Fruit fly (Drosophila melanogaster) whole organism, embryonic: ENCODE measurements around the gene CG32816.

Experiments used
- CG10267 ChIP-seq: fragments of 200-800 bp; sonication (Bioruptor generic); optimal IDR thresholded peaks from 2 replicates; lab custom pipeline; 2018; ENCODE audit warnings: missing biosample characterization, mild to moderate bottlenecking, missing genetic modification characterization, moderate library complexity
- CG10431 ChIP-seq: fragments of 200-800 bp; sonication (Bioruptor generic); optimal IDR thresholded peaks from 3 replicates; lab custom pipeline; 2018; ENCODE audit warnings: missing biosample characterization, mild to moderate bottlenecking, missing genetic modification characterization
- CG10565 ChIP-seq: fragments of 200-800 bp; sonication (Bioruptor generic); optimal IDR thresholded peaks from 3 replicates; lab custom pipeline; 2016; ENCODE audit warnings: missing biosample characterization, mild to moderate bottlenecking, missing genetic modification characterization
- CG10959 ChIP-seq: fragments of 200-800 bp; sonication (Bioruptor generic); IDR thresholded peaks from 2 replicates; pipeline ENCODE4 v1.3.6; 2022; ENCODE audit warnings: missing biosample characterization, missing genetic modification characterization
- CG10979 ChIP-seq: fragments of 200-800 bp; sonication (Bioruptor generic); optimal IDR thresholded peaks from 2 replicates; lab custom pipeline; 2018; ENCODE audit warnings: missing biosample characterization, mild to moderate bottlenecking, missing genetic modification characterization, moderate library complexity
- CG14441 ChIP-seq: fragments of 200-800 bp; sonication (Bioruptor generic); IDR thresholded peaks from 2 replicates; pipeline ENCODE4 v1.3.6; 2022; ENCODE audit warnings: missing biosample characterization, missing genetic modification characterization
- CG15269 ChIP-seq: fragments of 200-800 bp; sonication (Bioruptor generic); optimal IDR thresholded peaks from 2 replicates; lab custom pipeline; 2018; ENCODE audit warnings: missing biosample characterization, mild to moderate bottlenecking, missing genetic modification characterization, moderate library complexity
- CG16779 ChIP-seq: fragments of 200-800 bp; sonication (Bioruptor generic); IDR thresholded peaks from 2 replicates; pipeline ENCODE4 v1.3.6; 2022; ENCODE audit warnings: missing biosample characterization, missing genetic modification characterization
- CG17385 ChIP-seq: fragments of 200-800 bp; sonication (Bioruptor generic); optimal IDR thresholded peaks from 3 replicates; lab custom pipeline; 2018; ENCODE audit warnings: missing biosample characterization, mild to moderate bottlenecking, missing genetic modification characterization
- CG1792 ChIP-seq: fragments of 200-800 bp; sonication (Bioruptor generic); optimal IDR thresholded peaks from 2 replicates; lab custom pipeline; 2016; ENCODE audit warnings: missing biosample characterization, missing genetic modification characterization
- CG2199 ChIP-seq: fragments of 200-800 bp; sonication (Bioruptor generic); IDR thresholded peaks from 3 replicates; pipeline ENCODE4 v1.3.6; 2022; ENCODE audit warnings: missing biosample characterization, missing genetic modification characterization
- CG31388 ChIP-seq: fragments of 200-800 bp; sonication (Bioruptor generic); optimal IDR thresholded peaks from 2 replicates; lab custom pipeline; 2016; ENCODE audit warnings: missing biosample characterization, missing genetic modification characterization
- CG32532 ChIP-seq: fragments of 200-800 bp; sonication (Bioruptor generic); IDR thresholded peaks from 2 replicates; pipeline ENCODE4 v1.3.6; 2022; ENCODE audit warnings: missing biosample characterization, missing genetic modification characterization
- CG3281 ChIP-seq: fragments of 200-800 bp; sonication (Bioruptor generic); optimal IDR thresholded peaks from 3 replicates; lab custom pipeline; 2017; ENCODE audit warnings: missing biosample characterization, mild to moderate bottlenecking, missing genetic modification characterization
- CG34422 ChIP-seq: fragments of 200-800 bp; sonication (Bioruptor generic); IDR thresholded peaks from 3 replicates; pipeline ENCODE4 v1.3.6; 2022; ENCODE audit warnings: missing biosample characterization, missing genetic modification characterization
- CG4404 ChIP-seq: fragments of 200-800 bp; sonication (Bioruptor generic); IDR thresholded peaks from 2 replicates; pipeline ENCODE4 v1.3.6; 2022; ENCODE audit warnings: missing biosample characterization, missing genetic modification characterization
- CG6689 ChIP-seq: fragments of 200-800 bp; sonication (Bioruptor generic); IDR thresholded peaks from 2 replicates; pipeline ENCODE4 v1.3.6; 2022; ENCODE audit warnings: missing biosample characterization, missing genetic modification characterization
- CG7745 ChIP-seq: fragments of 200-800 bp; sonication (Bioruptor generic); optimal IDR thresholded peaks from 2 replicates; lab custom pipeline; 2018; ENCODE audit warnings: missing biosample characterization, mild to moderate bottlenecking, missing genetic modification characterization, moderate library complexity
- CG8290 ChIP-seq, 3 experiments: fragments of 200-800 bp; sonication (Bioruptor generic); optimal IDR thresholded peaks; 2 replicates each; lab custom pipeline; 2016 to 2019; ENCODE audit warnings: missing biosample characterization in 3 of 3, missing genetic modification characterization in 3 of 3, mild to moderate bottlenecking in 2 of 3, moderate library complexity in 1 of 3
- CG9876 ChIP-seq: fragments of 200-800 bp; sonication (Bioruptor generic); optimal IDR thresholded peaks from 2 replicates; lab custom pipeline; 2016; ENCODE audit warnings: missing biosample characterization, missing genetic modification characterization
- CTCF ChIP-seq: fragments of 200-800 bp; sonication (Bioruptor generic); optimal IDR thresholded peaks from 2 replicates; lab custom pipeline; 2017; ENCODE audit warnings: missing biosample characterization, mild to moderate bottlenecking, missing genetic modification characterization, moderate library complexity
- Hr78 ChIP-seq, 2 experiments: fragments of 200-800 bp in 1 of 2; fragments of >200 bp in 1 of 2; sonication (Bioruptor generic) in 1 of 2; optimal IDR thresholded peaks; 2 replicates each; lab custom pipeline; 2017 to 2019; ENCODE audit warnings: missing biosample characterization in 2 of 2, missing genetic modification characterization in 2 of 2, mild to moderate bottlenecking in 1 of 2, moderate library complexity in 1 of 2
- Lpt ChIP-seq: fragments of >200 bp; optimal IDR thresholded peaks from 2 replicates; lab custom pipeline; 2018; ENCODE audit warnings: missing biosample characterization, missing genetic modification characterization
- Max ChIP-seq: fragments of 200-800 bp; sonication (Bioruptor generic); optimal IDR thresholded peaks from 2 replicates; lab custom pipeline; 2016; ENCODE audit warnings: missing biosample characterization, mild to moderate bottlenecking, missing genetic modification characterization
- Myb ChIP-seq: fragments of 200-800 bp; sonication (Bioruptor generic); optimal IDR thresholded peaks from 2 replicates; lab custom pipeline; 2016; ENCODE audit warnings: missing biosample characterization, missing genetic modification characterization
- NFAT ChIP-seq: fragments of 200-800 bp; sonication (Bioruptor generic); IDR thresholded peaks from 2 replicates; pipeline ENCODE4 v1.3.6; 2022; ENCODE audit warnings: missing biosample characterization, missing genetic modification characterization
- Opbp ChIP-seq: fragments of 200-800 bp; sonication (Bioruptor generic); IDR thresholded peaks from 3 replicates; pipeline ENCODE4 v1.3.6; 2022; ENCODE audit warnings: missing biosample characterization, missing genetic modification characterization; ENCODE audit not compliant: partially characterized antibody
- PHDP ChIP-seq: fragments of 200-800 bp; sonication (Bioruptor generic); optimal IDR thresholded peaks from 3 replicates; lab custom pipeline; 2018; ENCODE audit warnings: missing biosample characterization, mild to moderate bottlenecking, missing genetic modification characterization, moderate library complexity
- Xrp1 ChIP-seq: fragments of 200-800 bp; sonication (Bioruptor generic); IDR thresholded peaks from 2 replicates; pipeline ENCODE4 v1.3.6; 2022; ENCODE audit warnings: missing biosample characterization, missing genetic modification characterization
- abd-A ChIP-seq: fragments of 200-800 bp; sonication (Bioruptor generic); optimal IDR thresholded peaks from 3 replicates; lab custom pipeline; 2019; ENCODE audit warnings: missing biosample characterization, mild to moderate bottlenecking, missing genetic modification characterization, moderate library complexity
- bigmax ChIP-seq: fragments of 200-800 bp; sonication (Bioruptor generic); optimal IDR thresholded peaks from 2 replicates; lab custom pipeline; 2018; ENCODE audit warnings: missing biosample characterization, mild to moderate bottlenecking, missing genetic modification characterization
- bsh ChIP-seq, 2 experiments: fragments of 200-800 bp; sonication (Bioruptor generic); optimal IDR thresholded peaks; 2 replicates each; lab custom pipeline; 2017 to 2018; ENCODE audit warnings: mild to moderate bottlenecking in 2 of 2, missing biosample characterization in 2 of 2, missing genetic modification characterization in 2 of 2, moderate library complexity in 1 of 2
- cwo ChIP-seq: fragments of 200-800 bp; sonication (Bioruptor generic); optimal IDR thresholded peaks from 3 replicates; lab custom pipeline; 2017; ENCODE audit warnings: missing biosample characterization, missing genetic modification characterization, mild to moderate bottlenecking, moderate library complexity, missing genetic modification reagents
- dpn ChIP-seq, 2 experiments: fragments of 200-800 bp; sonication (Bioruptor generic); optimal IDR thresholded peaks; 3 replicates each; lab custom pipeline; 2016; ENCODE audit warnings: missing biosample characterization in 2 of 2, missing genetic modification characterization in 2 of 2
- eve ChIP-seq, 2 experiments: fragments of >200 bp; optimal IDR thresholded peaks; 2 replicates each; lab custom pipeline; 2017; ENCODE audit warnings: missing biosample characterization in 2 of 2, missing genetic modification characterization in 2 of 2
- hkb ChIP-seq, 2 experiments: fragments of 200-800 bp in 1 of 2; fragments of >200 bp in 1 of 2; sonication (Bioruptor generic) in 1 of 2; IDR thresholded peaks in 1 of 2; optimal IDR thresholded peaks in 1 of 2; 2 replicates each; pipeline versions ENCODE4 v1.3.6 to Lab custom; 2017 to 2022; ENCODE audit warnings: missing biosample characterization in 1 of 2, missing genetic modification characterization in 1 of 2
- inv ChIP-seq: fragments of 200-800 bp; sonication (Bioruptor generic); IDR thresholded peaks from 2 replicates; pipeline ENCODE4 v1.3.6; 2022; ENCODE audit warnings: missing biosample characterization, missing genetic modification characterization; ENCODE audit not compliant: partially characterized antibody
- lola ChIP-seq, 3 experiments: fragments of >200 bp in 2 of 3; fragments of 200-800 bp in 1 of 3; sonication (Bioruptor generic) in 1 of 3; optimal IDR thresholded peaks; 2 replicates each; lab custom pipeline; 2017 to 2019; ENCODE audit warnings: missing biosample characterization in 3 of 3, missing genetic modification characterization in 3 of 3, mild to moderate bottlenecking in 1 of 3, moderate library complexity in 1 of 3
- nerfin-1 ChIP-seq: fragments of 200-800 bp; sonication (Bioruptor generic); optimal IDR thresholded peaks from 3 replicates; lab custom pipeline; 2019; ENCODE audit warnings: missing biosample characterization, mild to moderate bottlenecking, missing genetic modification characterization, moderate library complexity
- nmo ChIP-seq: fragments of 200-800 bp; sonication (Bioruptor generic); optimal IDR thresholded peaks from 2 replicates; lab custom pipeline; 2018; ENCODE audit warnings: missing biosample characterization, mild to moderate bottlenecking, missing genetic modification characterization, moderate library complexity
- odd ChIP-seq: fragments of 200-800 bp; sonication (Bioruptor generic); optimal IDR thresholded peaks from 2 replicates; lab custom pipeline; 2017; ENCODE audit warnings: missing biosample characterization, mild to moderate bottlenecking, missing genetic modification characterization
- p53 ChIP-seq: fragments of 200-800 bp; sonication (Bioruptor generic); optimal IDR thresholded peaks from 2 replicates; lab custom pipeline; 2016; ENCODE audit warnings: missing biosample characterization, missing genetic modification characterization
- pho ChIP-seq: fragments of 200-800 bp; sonication (Bioruptor generic); optimal IDR thresholded peaks from 2 replicates; lab custom pipeline; 2016; ENCODE audit warnings: missing biosample characterization, missing genetic modification characterization
- pita ChIP-seq: fragments of 200-800 bp; sonication (Bioruptor generic); optimal IDR thresholded peaks from 2 replicates; lab custom pipeline; 2017; ENCODE audit warnings: missing biosample characterization, mild to moderate bottlenecking, missing genetic modification characterization
- ranshi ChIP-seq: fragments of 200-800 bp; sonication (Bioruptor generic); IDR thresholded peaks from 2 replicates; pipeline ENCODE4 v1.3.6; 2022; ENCODE audit warnings: missing biosample characterization, missing genetic modification characterization
- sens ChIP-seq: fragments of 200-800 bp; sonication (Bioruptor generic); peaks from one replicate; lab custom pipeline; 2016; ENCODE audit warnings: missing biosample characterization, missing genetic modification characterization
- sna ChIP-seq: fragments of 200-800 bp; sonication (Bioruptor generic); IDR thresholded peaks from 2 replicates; pipeline ENCODE4 v1.3.6; 2022; ENCODE audit warnings: missing biosample characterization, missing genetic modification characterization; ENCODE audit not compliant: partially characterized antibody
- sr ChIP-seq: fragments of 200-800 bp; sonication (Bioruptor generic); IDR thresholded peaks from 3 replicates; pipeline ENCODE4 v1.3.6; 2022; ENCODE audit warnings: missing biosample characterization, missing genetic modification characterization
- unc-4 ChIP-seq: fragments of 200-800 bp; sonication (Bioruptor generic); IDR thresholded peaks from 2 replicates; pipeline ENCODE4 v1.3.6; 2022; ENCODE audit warnings: missing biosample characterization, missing genetic modification characterization; ENCODE audit not compliant: partially characterized antibody

CG32816 gene

DNA sequence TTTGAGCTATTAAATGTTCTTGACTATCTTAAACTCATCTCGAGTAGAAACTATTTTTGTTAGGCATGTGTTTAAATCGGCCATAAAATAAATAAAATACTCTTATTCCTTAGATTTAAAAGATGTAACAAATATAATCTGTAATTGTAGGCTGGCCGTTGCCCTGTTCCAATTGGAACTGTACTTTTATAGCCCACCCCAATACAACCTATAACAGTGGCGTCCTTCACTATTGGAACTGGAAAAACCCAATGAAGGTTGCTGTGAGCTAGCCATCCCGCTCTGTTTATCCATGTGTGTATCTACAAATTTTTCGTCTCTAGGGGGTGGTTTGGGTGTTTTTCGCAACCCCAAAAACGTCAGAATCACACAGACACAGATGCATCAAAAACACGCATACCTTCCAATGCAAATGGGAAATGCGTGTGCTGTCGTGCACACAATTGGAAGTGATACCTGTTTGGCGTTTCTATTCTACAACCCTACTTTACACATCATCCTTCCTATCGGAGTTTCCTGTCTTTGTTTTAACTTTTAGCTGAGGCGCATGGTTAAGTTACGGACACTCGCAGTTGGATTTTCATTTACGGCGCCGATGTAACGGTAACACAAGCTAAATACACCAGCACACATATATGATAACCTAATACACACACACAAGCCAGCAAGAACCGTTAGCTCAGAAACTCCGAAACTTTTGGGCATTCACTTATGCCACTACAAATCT lies 192.0 kb downstream of the CG32816 start (continued):
- TF ChIP-seq p53 (no peak), sr (GFP tag; lab: Robert Waterston, UW) (no peak), Myb (GFP tag; lab: Kevin White, UChicago) (no peak), Opbp (GFP tag; lab: Robert Waterston, UW) (no peak), CG8290 (GFP tag; optimal IDR thresholded peaks at IDR 0.05; lab: Kevin White, UChicago) (no peak), CG8290 (tag; optimal IDR thresholded peaks at IDR 0.05; lab: Kevin White, UChicago) (peak in 1 of 2 experiments; percentile 59), CG7745 (tag; lab: Kevin White, UChicago) (no peak), CG16779 (GFP tag; lab: Robert Waterston, UW) (no peak), nerfin-1 (no peak), NFAT (no peak), Max (no peak), cwo (no peak), Xrp1 (GFP tag; lab: Robert Waterston, UW) (0 out of 2 replicates have a peak, but pooled peaks have one; percentile 17), inv (GFP tag; lab: Robert Waterston, UW) (no peak), bigmax (GFP tag; lab: Kevin White, UChicago) (no peak), pho (no peak), abd-A (peak; percentile 28), CG17385 (GFP tag; lab: Kevin White, UChicago) (no peak), CG31388 (GFP tag; lab: Kevin White, UChicago) (no peak), sens (peak; percentile 78), eve (GFP tag; optimal IDR thresholded peaks at IDR 0.05; lab: Kevin White, UChicago) (peak in 1 of 2 experiments; percentile 75), CG3281 (GFP tag; lab: Kevin White, UChicago) (no peak), odd (GFP tag; lab: Kevin White, UChicago) (no peak), pita (no peak), sna (no peak), CG2199 (GFP tag; lab: Robert Waterston, UW) (no peak), nmo (GFP tag; lab: Kevin White, UChicago) (no peak), Hr78 (GFP tag; optimal IDR thresholded peaks at IDR 0.05; lab: Kevin White, UChicago) (no peak), CG9876 (GFP tag; lab: Kevin White, UChicago) (no peak), CTCF (no peak), PHDP (tag; lab: Kevin White, UChicago) (no peak), bsh (GFP tag; optimal IDR thresholded peaks at IDR 0.05; lab: Kevin White, UChicago) (no peak), CG32532 (GFP tag; lab: Robert Waterston, UW) (no peak), CG10267 (no peak), CG14441 (GFP tag; lab: Robert Waterston, UW) (no peak), CG10959 (no peak), lola (GFP tag; optimal IDR thresholded peaks at IDR 0.05; lab: Kevin White, UChicago) (no peak), CG34422 (GFP tag; lab: Robert Waterston, UW) (no peak), ranshi (GFP tag; lab: Robert Waterston, UW) (no peak), Lpt (GFP tag; lab: Kevin White, UChicago) (no peak), hkb (optimal IDR thresholded peaks at IDR 0.05; lab: Kevin White, UChicago) (no peak), hkb (GFP tag; IDR thresholded peaks at IDR 0.05; lab: Robert Waterston, UW) (no peak), CG1792 (no peak), CG10431 (GFP tag; lab: Kevin White, UChicago) (no peak), dpn (GFP tag; optimal IDR thresholded peaks at IDR 0.05; lab: Kevin White, UChicago) (no peak), CG10565 (GFP tag; lab: Kevin White, UChicago) (no peak), unc-4 (no peak), CG6689 (GFP tag; lab: Robert Waterston, UW) (no peak), CG4404 (no peak), CG15269 (tag; lab: Kevin White, UChicago) (peak; percentile 23), CG10979 (tag; lab: Kevin White, UChicago) (no peak)
